Fruit fly (Drosophila melanogaster): ENCODE results near the gene CG7990.
A peak's percentile ranks its signal among the peaks of the same experiment; 100 is the strongest.

CG7990 gene

DNA sequence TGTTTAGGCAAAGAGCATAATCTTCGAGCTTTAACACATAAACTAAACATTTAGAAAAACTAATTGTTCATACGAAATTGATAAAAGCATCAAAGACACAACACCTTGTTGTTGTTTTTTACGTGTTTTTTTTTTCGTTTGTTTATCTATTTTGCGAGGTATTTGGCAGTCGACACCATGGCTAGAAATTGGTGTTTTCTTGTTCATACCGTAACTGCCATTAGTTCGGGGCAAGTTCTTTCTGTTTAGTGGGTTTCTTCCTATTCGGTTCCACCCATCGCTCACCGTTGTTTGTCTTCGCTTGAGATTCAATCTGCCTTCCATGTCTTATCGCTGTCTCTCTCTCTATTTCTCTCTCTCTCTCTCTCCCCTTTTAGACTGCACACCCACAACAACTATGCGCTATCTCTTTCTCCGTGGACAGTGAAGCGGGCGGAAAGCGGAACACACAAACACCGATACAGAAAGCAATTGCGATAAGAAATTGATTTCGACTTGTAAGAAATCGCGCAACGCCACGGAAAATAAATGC is 55.3 kb downstream of the CG7990 start (continued):
- TF ChIP-seq CG4820 (GFP tag; optimal IDR thresholded peaks at IDR 0.05) = no peak
- TF ChIP-seq CG15073 (GFP tag; optimal IDR thresholded peaks at IDR 0.05) = no peak
- 0 out of 2 replicates have a peak, but pooled peaks have one; percentile 12 for TF ChIP-seq CG17328 (GFP tag; IDR thresholded peaks at IDR 0.05)
- peak; percentile 22 for TF ChIP-seq Dip3 (GFP tag; optimal IDR thresholded peaks at IDR 0.05)
- no peak for TF ChIP-seq sc (optimal IDR thresholded peaks at IDR 0.05)
- no peak for TF ChIP-seq sc (GFP tag; optimal IDR thresholded peaks at IDR 0.05)
- peak; percentile 69 for TF ChIP-seq CG15479 (GFP tag; optimal IDR thresholded peaks at IDR 0.05)
- TF ChIP-seq Trl (optimal IDR thresholded peaks at IDR 0.05) = peak in 1 of 2 experiments; percentile 35
- no peak for TF ChIP-seq Trl (GFP tag; optimal IDR thresholded peaks at IDR 0.05)
- peak; percentile 14; the same call in 1 of the 3 replicates for TF ChIP-seq otp (GFP tag; IDR thresholded peaks at IDR 0.05)
- TF ChIP-seq CG8281 (tag; optimal IDR thresholded peaks at IDR 0.05) = no peak
- TF ChIP-seq CG7556 (GFP tag; optimal IDR thresholded peaks at IDR 0.05) = no peak
- no peak for TF ChIP-seq CG30020 (tag; optimal IDR thresholded peaks at IDR 0.05)
- TF ChIP-seq Opbp (GFP tag; IDR thresholded peaks at IDR 0.05; ENCODE audit: partially characterized antibody) = no peak
- peak; percentile 56 for TF ChIP-seq exex (tag; optimal IDR thresholded peaks at IDR 0.05)
- peak; percentile 14 for TF ChIP-seq PHDP (tag; optimal IDR thresholded peaks at IDR 0.05)
- TF ChIP-seq Dref (GFP tag; IDR thresholded peaks at IDR 0.05) = no peak
- no peak for TF ChIP-seq aop (GFP tag; IDR thresholded peaks at IDR 0.05)
- TF ChIP-seq Med (GFP tag) = peak; percentile 95
- no peak for TF ChIP-seq Spps (tag; optimal IDR thresholded peaks at IDR 0.05)
- TF ChIP-seq CG11695 (GFP tag; IDR thresholded peaks at IDR 0.05) = 0 out of 3 replicates have a peak, but pooled peaks have one; percentile 21
- peak in 1 of 2 experiments; percentile 38 for TF ChIP-seq Hr51 (GFP tag; optimal IDR thresholded peaks at IDR 0.05)
- TF ChIP-seq maf-S (GFP tag; optimal IDR thresholded peaks at IDR 0.05) = no peak
- no peak for TF ChIP-seq B-H2 (GFP tag; optimal IDR thresholded peaks at IDR 0.05)
- TF ChIP-seq lilli (GFP tag; optimal IDR thresholded peaks at IDR 0.05) = peak; percentile 54
- TF ChIP-seq CG6683 (GFP tag; optimal IDR thresholded peaks at IDR 0.05) = no peak
- peak; percentile 32; the same call in 1 of the 2 replicates for TF ChIP-seq lmd (GFP tag; IDR thresholded peaks at IDR 0.05)
- no peak for TF ChIP-seq CG14441 (GFP tag; IDR thresholded peaks at IDR 0.05)
- TF ChIP-seq CG17829 (tag; optimal IDR thresholded peaks at IDR 0.05) = no peak
- peak; percentile 11; the same call in 1 of the 2 replicates for TF ChIP-seq Drgx (GFP tag; IDR thresholded peaks at IDR 0.05)
- peak; percentile 1 for TF ChIP-seq CG8478 (optimal IDR thresholded peaks at IDR 0.05)
- TF ChIP-seq CG10979 (tag; optimal IDR thresholded peaks at IDR 0.05) = peak; percentile 3
- peak; percentile 47 for TF ChIP-seq slbo (GFP tag; IDR thresholded peaks at IDR 0.05)
- TF ChIP-seq CG13424 (tag; optimal IDR thresholded peaks at IDR 0.05) = no peak
- TF ChIP-seq MESR4 (GFP tag; optimal IDR thresholded peaks at IDR 0.05) = no peak
- no peak for TF ChIP-seq CG18764 (GFP tag; optimal IDR thresholded peaks at IDR 0.05)
- no peak for TF ChIP-seq NC2α (GFP tag; optimal IDR thresholded peaks at IDR 0.05)
- TF ChIP-seq chinmo (GFP tag; IDR thresholded peaks at IDR 0.05; ENCODE audit: partially characterized antibody) = 0 out of 4 replicates have a peak, but pooled peaks have one; percentile 56
- TF ChIP-seq CG12299 (tag; optimal IDR thresholded peaks at IDR 0.05) = no peak
- 0 out of 2 replicates have a peak, but pooled peaks have one; percentile 24 for TF ChIP-seq vvl (GFP tag; IDR thresholded peaks at IDR 0.05)
- TF ChIP-seq lbe (GFP tag; optimal IDR thresholded peaks at IDR 0.05) = no peak
- no peak for TF ChIP-seq HLH4C (GFP tag; IDR thresholded peaks at IDR 0.05; ENCODE audit: partially characterized antibody)
- TF ChIP-seq Chrac-16 (GFP tag; optimal IDR thresholded peaks at IDR 0.05) = peak; percentile 32
- peak; percentile 56 for TF ChIP-seq gem (tag; optimal IDR thresholded peaks at IDR 0.05)
- no peak for TF ChIP-seq ro (GFP tag; IDR thresholded peaks at IDR 0.05)

Data from whole organism, embryonic.